Worm (Caenorhabditis elegans): ENCODE data around the gene C02H6.1.

ce11 chrV:7403501-7403900 is 13.8 kb upstream of the C02H6.1 start:
- TF ChIP-seq ztf-23 (GFP tag; IDR thresholded peaks at IDR 0.05) (no peak), med-1 (GFP tag; optimal IDR thresholded peaks at IDR 0.05; ENCODE audit: insufficient read depth) (no peak), klf-2 (GFP tag; conservative IDR thresholded peaks at IDR 0.05) (no peak), T22C8.4 (GFP tag; IDR thresholded peaks at IDR 0.05) (no peak), cog-1 (tag; optimal IDR thresholded peaks at IDR 0.05) (no peak), ztf-29 (GFP tag; IDR thresholded peaks at IDR 0.05) (no peak), tab-1 (GFP tag; IDR thresholded peaks at IDR 0.05) (no peak), ref-1 (GFP tag; conservative IDR thresholded peaks at IDR 0.05) (no peak), flt-1 (GFP tag; IDR thresholded peaks at IDR 0.05) (no peak)

All from whole organism, midembryonic.